Fruit fly (Drosophila melanogaster): Measurements from ENCODE around the gene CG7884.
A peak's percentile ranks its signal among the peaks of the same experiment; 100 is the strongest.

Gene CG7884

dm6 chrX:19179696-19180255 lies 40.6 kb upstream of the CG7884 start, which contains the start of the genes CG7556 and CG7453 (continued):
- TF ChIP-seq hkb (optimal IDR thresholded peaks at IDR 0.05) (no peak), hkb (GFP tag; IDR thresholded peaks at IDR 0.05) (peak; percentile 58; the same call in 1 of the 2 replicates), CG43689 (GFP tag; IDR thresholded peaks at IDR 0.05) (no peak), Hr39 (optimal IDR thresholded peaks at IDR 0.05) (no peak), z (GFP tag; IDR thresholded peaks at IDR 0.05) (no peak), Doc3 (GFP tag; IDR thresholded peaks at IDR 0.05; ENCODE audit: partially characterized antibody) (no peak), CG4854 (GFP tag; optimal IDR thresholded peaks at IDR 0.05) (no peak), CG8478 (optimal IDR thresholded peaks at IDR 0.05) (no peak), CG31388 (GFP tag; optimal IDR thresholded peaks at IDR 0.05) (peak; percentile 9), stc (GFP tag; IDR thresholded peaks at IDR 0.05) (no peak), CG10979 (tag; optimal IDR thresholded peaks at IDR 0.05) (peak; percentile 66), CG4404 (GFP tag; IDR thresholded peaks at IDR 0.05) (peak; percentile 32), amos (GFP tag; IDR thresholded peaks at IDR 0.05; ENCODE audit: partially characterized antibody) (no peak), pfk (GFP tag; optimal IDR thresholded peaks at IDR 0.05) (no peak), CG6854 (GFP tag; optimal IDR thresholded peaks at IDR 0.05) (no peak), sna (GFP tag; IDR thresholded peaks at IDR 0.05; ENCODE audit: partially characterized antibody) (no peak), scrt (GFP tag; optimal IDR thresholded peaks at IDR 0.05) (peak; percentile 28), Aef1 (GFP tag; IDR thresholded peaks at IDR 0.05) (peak; percentile 55), Mes4 (GFP tag; optimal IDR thresholded peaks at IDR 0.05) (peak; percentile 54), CG10366 (GFP tag; IDR thresholded peaks at IDR 0.05) (peak; percentile 51), CG2120 (GFP tag; optimal IDR thresholded peaks at IDR 0.05) (peak; percentile 89), CG10267 (tag; optimal IDR thresholded peaks at IDR 0.05) (peak; percentile 76), p53 (GFP tag; optimal IDR thresholded peaks at IDR 0.05) (peak; percentile 60), CG12104 (GFP tag; optimal IDR thresholded peaks at IDR 0.05) (peak; percentile 61), HmgD (GFP tag; optimal IDR thresholded peaks at IDR 0.05) (peak; percentile 28), chn (GFP tag; optimal IDR thresholded peaks at IDR 0.05) (peak; percentile 72), CG32772 (GFP tag; IDR thresholded peaks at IDR 0.05) (peak; percentile 47; the same call in 1 of the 2 replicates), CoRest (tag; optimal IDR thresholded peaks at IDR 0.05) (peak; percentile 83), ap (GFP tag; IDR thresholded peaks at IDR 0.05) (peak; percentile 59), CTCF (GFP tag; optimal IDR thresholded peaks at IDR 0.05) (no peak), lola (GFP tag; optimal IDR thresholded peaks at IDR 0.05) (peak in 1 of 3 experiments; percentile 80), YL-1 (GFP tag; optimal IDR thresholded peaks at IDR 0.05) (peak; percentile 80), CG2116 (GFP tag; optimal IDR thresholded peaks at IDR 0.05) (peak; percentile 86), ci (GFP tag; IDR thresholded peaks at IDR 0.05) (no peak; the same call in 2 of the 3 replicates), CkIIα-i1 (GFP tag; IDR thresholded peaks at IDR 0.05) (no peak), Scr (GFP tag; IDR thresholded peaks at IDR 0.05; ENCODE audit: partially characterized antibody) (no peak), CG6272 (GFP tag; IDR thresholded peaks at IDR 0.05) (peak; percentile 63; the same call in 1 of the 2 replicates), CG6689 (GFP tag; IDR thresholded peaks at IDR 0.05) (peak; percentile 76), CG13123 (GFP tag; optimal IDR thresholded peaks at IDR 0.05) (peak; percentile 14), CG14050 (GFP tag; IDR thresholded peaks at IDR 0.05) (no peak; the same call in 2 of the 3 replicates), CG15073 (GFP tag; optimal IDR thresholded peaks at IDR 0.05) (no peak), ems (GFP tag; optimal IDR thresholded peaks at IDR 0.05) (peak; percentile 71), CG11696 (GFP tag; IDR thresholded peaks at IDR 0.05) (no peak), CG12299 (tag; optimal IDR thresholded peaks at IDR 0.05) (peak; percentile 35), pb (GFP tag; optimal IDR thresholded peaks at IDR 0.05) (peak; percentile 45), corto (GFP tag; optimal IDR thresholded peaks at IDR 0.05) (no peak), CG17568 (GFP tag; optimal IDR thresholded peaks at IDR 0.05) (peak; percentile 44), ranshi (GFP tag; IDR thresholded peaks at IDR 0.05) (peak; percentile 62; the same call in 1 of the 2 replicates), CG2129 (GFP tag; IDR thresholded peaks at IDR 0.05; ENCODE audit: partially characterized antibody) (no peak), chif (GFP tag; optimal IDR thresholded peaks at IDR 0.05) (peak; percentile 72 to 79), CG7271 (tag; optimal IDR thresholded peaks at IDR 0.05) (no peak), Chrac-16 (GFP tag; optimal IDR thresholded peaks at IDR 0.05) (peak; percentile 82)

Data from whole organism, embryonic.